Fruit fly (Drosophila melanogaster): ENCODE results near the gene Hsp70Aa.

dm6 chr3R:11937427-11938114 lies 18.8 kb downstream of the Hsp70Aa start:
- TF ChIP-seq ovo (GFP tag; optimal IDR thresholded peaks at IDR 0.05): no peak
- TF ChIP-seq CG33017 (tag; optimal IDR thresholded peaks at IDR 0.05): no peak
- no peak for TF ChIP-seq CG12768 (GFP tag; optimal IDR thresholded peaks at IDR 0.05)
- no peak for TF ChIP-seq toe (GFP tag; optimal IDR thresholded peaks at IDR 0.05)
- TF ChIP-seq kay (GFP tag; ENCODE audit: borderline replicate concordance): no peak
- no peak for TF ChIP-seq tj (GFP tag; optimal IDR thresholded peaks at IDR 0.05)
- no peak for TF ChIP-seq bab1 (GFP tag; optimal IDR thresholded peaks at IDR 0.05)
- no peak for TF ChIP-seq Crg-1 (GFP tag; optimal IDR thresholded peaks at IDR 0.05)
- no peak for TF ChIP-seq CG5204 (GFP tag; optimal IDR thresholded peaks at IDR 0.05)
- no peak for TF ChIP-seq CG7045 (GFP tag; optimal IDR thresholded peaks at IDR 0.05)
- TF ChIP-seq CG1620 (GFP tag; optimal IDR thresholded peaks at IDR 0.05): no peak
- no peak for TF ChIP-seq cnc (optimal IDR thresholded peaks at IDR 0.05)
